Worm (Caenorhabditis elegans) whole organism, early embryonic: ENCODE results near the gene ifc-1.

Experiments used
- B0310.2 ChIP-seq: sonication (generic microtip); optimal IDR thresholded peaks from 2 replicates; lab custom pipeline; 2016; ENCODE audit warnings: mild to moderate bottlenecking, missing genetic modification characterization, missing compliant biosample characterization
- F13C5.2 ChIP-seq: sonication (generic microtip); optimal IDR thresholded peaks from 2 replicates; lab custom pipeline; 2017; ENCODE audit warnings: mild to moderate bottlenecking, missing genetic modification characterization, inconsistent platforms, missing compliant biosample characterization
- aly-1 ChIP-seq: sonication (generic microtip); optimal IDR thresholded peaks from 2 replicates; lab custom pipeline; 2016; ENCODE audit warnings: missing genetic modification characterization, missing compliant biosample characterization
- ama-1 ChIP-seq: fragments of 150-350 bp; optimal IDR thresholded peaks from 2 replicates; lab custom pipeline; 2014
- ceh-13 ChIP-seq: fragments of 200-800 bp; sonication (Bioruptor generic); optimal IDR thresholded peaks from 2 replicates; lab custom pipeline; 2018; ENCODE audit warnings: mild to moderate bottlenecking, missing genetic modification characterization, missing compliant biosample characterization
- ceh-36 ChIP-seq: sonication (generic microtip); optimal IDR thresholded peaks from 2 replicates; lab custom pipeline; 2016; ENCODE audit warnings: missing genetic modification characterization, inconsistent platforms, missing compliant biosample characterization
- ets-7 ChIP-seq: sonication (generic microtip); optimal IDR thresholded peaks from 2 replicates; lab custom pipeline; 2016; ENCODE audit warnings: missing genotype, missing genetic modification characterization, missing compliant biosample characterization
- flt-1 ChIP-seq: fragments of 200-800 bp; sonication (Bioruptor generic); IDR thresholded peaks from 2 replicates; pipeline ENCODE4 v1.3.6; 2022; ENCODE audit warnings: missing genetic modification characterization, missing compliant biosample characterization
- hmbx-1 ChIP-seq: sonication (generic microtip); optimal IDR thresholded peaks from 2 replicates; lab custom pipeline; 2016; ENCODE audit warnings: mild to moderate bottlenecking, missing genetic modification characterization, missing compliant biosample characterization
- hmg-4 ChIP-seq: fragments of 200-800 bp; sonication (Bioruptor generic); optimal IDR thresholded peaks from 2 replicates; lab custom pipeline; 2018; ENCODE audit warnings: mild to moderate bottlenecking, missing genetic modification characterization, missing compliant biosample characterization
- hnd-1 ChIP-seq: sonication (generic microtip); optimal IDR thresholded peaks from 2 replicates; lab custom pipeline; 2016; ENCODE audit warnings: missing genetic modification characterization, missing compliant biosample characterization
- pes-1 ChIP-seq: fragments of 200-800 bp; sonication (Bioruptor generic); IDR thresholded peaks from 2 replicates; pipeline ENCODE4 v1.3.6; 2022; ENCODE audit warnings: missing genetic modification reagents, missing genetic modification characterization, missing compliant biosample characterization
- scrt-1 ChIP-seq: fragments of 200-800 bp; sonication (Bioruptor generic); IDR thresholded peaks from 2 replicates; pipeline ENCODE4 v1.3.6; 2022; ENCODE audit warnings: missing genetic modification characterization, missing compliant biosample characterization
- sea-1 ChIP-seq: fragments of 200-800 bp; sonication (Bioruptor generic); conservative IDR thresholded peaks from 2 replicates; pipeline ENCODE4 v1.3.6; 2022; ENCODE audit warnings: missing genetic modification characterization, missing compliant biosample characterization
- tbx-11 ChIP-seq: fragments of 200-800 bp; sonication (Bioruptor generic); IDR thresholded peaks from 2 replicates; pipeline ENCODE4 v1.3.6; 2022; ENCODE audit warnings: missing genetic modification characterization, missing compliant biosample characterization
- tbx-37 ChIP-seq: fragments of 200-800 bp; sonication (Bioruptor generic); conservative IDR thresholded peaks from 2 replicates; pipeline ENCODE4 v1.3.6; 2022; ENCODE audit warnings: missing genetic modification reagents, missing genetic modification characterization, missing compliant biosample characterization
- tra-4 ChIP-seq: sonication (generic microtip); optimal IDR thresholded peaks from 2 replicates; lab custom pipeline; 2017; ENCODE audit warnings: missing genetic modification characterization, missing compliant biosample characterization

The ifc-1 gene

DNA sequence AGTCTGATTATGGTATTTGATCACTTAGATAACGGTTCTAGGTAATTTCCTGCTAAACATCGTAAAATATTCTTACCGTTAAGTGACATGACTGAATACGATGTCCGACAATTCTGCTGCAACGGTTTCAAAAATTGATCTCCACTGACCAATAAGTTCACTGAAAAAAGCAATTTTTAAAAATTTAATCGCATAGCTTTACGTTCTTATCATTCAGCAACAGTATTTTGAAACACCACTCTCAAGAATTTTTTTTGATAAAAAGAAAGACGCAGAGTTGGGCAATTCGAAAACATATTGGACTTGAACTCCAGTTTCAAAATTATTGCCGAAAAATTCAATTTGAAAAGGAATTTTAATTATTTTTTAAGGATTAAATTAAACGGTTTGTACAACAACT lies 46.4 kb downstream of the ifc-1 start, which contains the start of gene C31B8.12:
Gene C31B8.12, minus strand, starts transcription at position 101 of the 400 bp plus-strand sequence.
- no peak for TF ChIP-seq tbx-37 (GFP tag; lab: Robert Waterston, UW)
- TF ChIP-seq aly-1 (tag; lab: Kevin White, UChicago): no peak
- TF ChIP-seq pes-1 (GFP tag; lab: Robert Waterston, UW): no peak
- TF ChIP-seq hnd-1 (tag; lab: Kevin White, UChicago): no peak
- TF ChIP-seq ets-7 (tag; lab: Kevin White, UChicago): no peak
- TF ChIP-seq scrt-1 (GFP tag; lab: Robert Waterston, UW): no peak
- TF ChIP-seq ama-1: no peak
- no peak for TF ChIP-seq F13C5.2 (tag; lab: Kevin White, UChicago)
- TF ChIP-seq hmg-4 (GFP tag; lab: Kevin White, UChicago): no peak
- TF ChIP-seq tra-4 (tag; lab: Kevin White, UChicago): no peak
- TF ChIP-seq tbx-11 (GFP tag; lab: Robert Waterston, UW): no peak
- TF ChIP-seq B0310.2 (tag; lab: Kevin White, UChicago): no peak
- no peak for TF ChIP-seq ceh-36 (tag; lab: Kevin White, UChicago)
- TF ChIP-seq sea-1 (GFP tag; lab: Robert Waterston, UW): no peak
- TF ChIP-seq hmbx-1: no peak
- no peak for TF ChIP-seq flt-1 (GFP tag; lab: Robert Waterston, UW)

DNA sequence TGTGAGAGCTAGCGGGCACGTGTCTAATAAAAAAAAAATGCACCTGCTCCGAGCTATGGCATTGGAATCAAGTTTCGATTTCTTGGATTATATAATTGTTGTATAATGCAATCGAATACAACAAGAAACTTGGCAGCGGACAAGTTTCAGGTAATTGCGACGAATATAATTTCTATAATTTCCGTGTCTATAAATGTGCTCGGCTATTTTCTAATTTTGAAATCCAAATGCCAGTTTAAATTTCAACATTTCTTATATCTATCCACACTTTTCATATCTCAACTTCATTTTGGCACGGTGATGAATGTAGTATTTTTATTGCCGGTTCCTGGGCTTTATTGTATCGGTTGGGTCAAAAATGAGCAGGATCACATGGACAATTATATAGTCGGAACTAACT lies 48.6 kb downstream of the ifc-1 start, which contains the start of gene C31B8.16:
Gene C31B8.16, plus strand, starts transcription at position 301 of the 400 bp plus-strand sequence.
- no peak for TF ChIP-seq ceh-13 (GFP tag; lab: Kevin White, UChicago)
- TF ChIP-seq scrt-1 (GFP tag; lab: Robert Waterston, UW): no peak
- no peak for TF ChIP-seq ama-1
- TF ChIP-seq B0310.2 (tag; lab: Kevin White, UChicago): no peak
- no peak for TF ChIP-seq ets-7 (tag; lab: Kevin White, UChicago)
- no peak for TF ChIP-seq tbx-37 (GFP tag; lab: Robert Waterston, UW)
- TF ChIP-seq hmbx-1: no peak
- no peak for TF ChIP-seq pes-1 (GFP tag; lab: Robert Waterston, UW)
- TF ChIP-seq sea-1 (GFP tag; lab: Robert Waterston, UW): no peak
- TF ChIP-seq F13C5.2 (tag; lab: Kevin White, UChicago): no peak

- TF ChIP-seq scrt-1 (GFP tag; lab: Robert Waterston, UW) (no peak), hmg-4 (GFP tag; lab: Kevin White, UChicago) (no peak), hmbx-1 (no peak)
Measured at ce11 chrV:2931252-2931651, 50.1 kb downstream of the ifc-1 start, which contains the start of gene C31B8.1. Gene C31B8.1 (plus strand): TSS chrV:2931552.
